Fruit fly (Drosophila melanogaster) whole organism, wandering third instar larva: Measurements from ENCODE around the gene CG42538.

ENCODE experiments used
- Abd-B ChIP-seq: fragments of >200 bp; optimal IDR thresholded peaks from 2 replicates; lab custom pipeline; 2017; ENCODE audit warnings: missing biosample characterization, missing genetic modification characterization
- HLH106 ChIP-seq: fragments of 200-800 bp; optimal IDR thresholded peaks from 3 replicates; lab custom pipeline; 2019; ENCODE audit warnings: missing biosample characterization, mild to moderate bottlenecking, missing genetic modification characterization, moderate library complexity
- br ChIP-seq: fragments of 200-800 bp; sonication (Bioruptor generic); optimal IDR thresholded peaks from 2 replicates; lab custom pipeline; 2016; ENCODE audit warnings: missing biosample characterization, missing genetic modification characterization
- foxo ChIP-seq, 2 experiments: fragments of 200-800 bp; sonication (Bioruptor generic); optimal IDR thresholded peaks; 2 replicates in 1 of 2; 3 replicates in 1 of 2; lab custom pipeline; 2016 to 2017; ENCODE audit warnings: missing biosample characterization in 2 of 2, missing genetic modification characterization in 2 of 2
- psq ChIP-seq: fragments of 200-800 bp; sonication (Bioruptor generic); optimal IDR thresholded peaks from 3 replicates; lab custom pipeline; 2017; ENCODE audit warnings: missing biosample characterization, mild to moderate bottlenecking, missing genetic modification characterization, moderate library complexity
- tai ChIP-seq: sonication (Bioruptor generic); optimal IDR thresholded peaks from 2 replicates; lab custom pipeline; 2016; ENCODE audit warnings: missing biosample characterization, missing genetic modification characterization

dm6 chr3L:16035185-16035584 lies 861 bp downstream of the CG42538 start, which contains the start of gene CG5895:
- no peak for TF ChIP-seq HLH106 (tag; lab: Kevin White, UChicago)
- TF ChIP-seq br (GFP tag; lab: Kevin White, UChicago): no peak
- no peak for TF ChIP-seq foxo (GFP tag; optimal IDR thresholded peaks at IDR 0.05; lab: Kevin White, UChicago)
- no peak for TF ChIP-seq tai
- TF ChIP-seq psq (GFP tag; lab: Kevin White, UChicago): no peak
- no peak for TF ChIP-seq Abd-B
